Fruit fly (Drosophila melanogaster) whole organism: Measurements from ENCODE around the gene Sec10.

Source experiments
- EcR ChIP-seq, 2 experiments: fragments of >200 bp; optimal IDR thresholded peaks; 2 replicates each; lab custom pipeline; 2017; ENCODE audit warnings: missing biosample characterization in 2 of 2, missing genetic modification characterization in 2 of 2, missing genetic modification reagents in 2 of 2
- usp ChIP-seq: fragments of >200 bp; optimal IDR thresholded peaks from 2 replicates; lab custom pipeline; 2017; ENCODE audit warnings: missing biosample characterization, missing genetic modification characterization, mixed read lengths

dm6 chr3R:24090143-24090542, 44.5 kb upstream of the Sec10 start:
- no peak for TF ChIP-seq EcR (GFP tag; optimal IDR thresholded peaks at IDR 0.05; lab: Kevin White, UChicago)
- TF ChIP-seq usp (GFP tag; lab: Kevin White, UChicago) = no peak
